Fruit fly (Drosophila melanogaster): ENCODE data around the gene Cp190.

Gene Cp190

DNA sequence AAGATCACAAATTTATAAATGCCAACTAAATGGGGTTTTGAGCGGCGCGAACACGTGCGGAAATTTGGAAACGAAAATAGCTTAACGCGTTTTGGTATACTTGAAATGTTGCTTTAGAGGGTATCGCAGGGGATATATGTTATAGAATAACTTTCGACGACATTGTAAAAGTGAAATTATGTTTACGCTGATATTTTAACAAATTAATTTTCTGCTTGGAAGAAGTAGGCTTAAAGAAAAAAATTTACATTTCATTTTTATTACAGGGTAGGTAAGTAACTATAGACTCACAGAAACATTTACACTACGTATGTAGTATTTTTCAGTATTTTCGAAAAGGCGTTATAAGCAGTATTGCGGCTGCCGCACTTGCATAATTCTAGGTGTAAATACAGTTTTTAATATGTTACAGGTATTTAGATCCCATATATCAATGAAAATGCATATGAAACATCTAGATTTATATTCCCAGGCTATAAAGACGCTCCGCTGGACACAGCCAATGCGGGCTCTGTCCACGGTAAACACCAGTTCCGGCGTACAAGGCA, 45.6 kb downstream of the Cp190 start, which contains the start of the genes Art3 and mRpS10 (continued):
- peak; percentile 100 for TF ChIP-seq spab (GFP tag; optimal IDR thresholded peaks at IDR 0.05)
- TF ChIP-seq ss (GFP tag; optimal IDR thresholded peaks at IDR 0.05), result peak; percentile 99 to 100
- peak; percentile 100 for TF ChIP-seq Gug (GFP tag; IDR thresholded peaks at IDR 0.05)
- peak; percentile 100 for TF ChIP-seq fd59A (GFP tag; optimal IDR thresholded peaks at IDR 0.05)
- peak; percentile 100 for TF ChIP-seq salr (GFP tag; optimal IDR thresholded peaks at IDR 0.05)
- peak; percentile 100 for TF ChIP-seq Sox14 (GFP tag; optimal IDR thresholded peaks at IDR 0.05)
- TF ChIP-seq OdsH (GFP tag; optimal IDR thresholded peaks at IDR 0.05), result peak; percentile 100
- TF ChIP-seq acj6 (GFP tag; optimal IDR thresholded peaks at IDR 0.05), result peak; percentile 100
- peak; percentile 99 for TF ChIP-seq CG6808 (GFP tag; optimal IDR thresholded peaks at IDR 0.05)
- peak; percentile 100 for TF ChIP-seq Sox15 (GFP tag; optimal IDR thresholded peaks at IDR 0.05)
- peak; percentile 99 for TF ChIP-seq vri (GFP tag; optimal IDR thresholded peaks at IDR 0.05)
- peak; percentile 97 for TF ChIP-seq fkh (GFP tag; optimal IDR thresholded peaks at IDR 0.05)
- TF ChIP-seq CG31627 (GFP tag; optimal IDR thresholded peaks at IDR 0.05), result peak; percentile 100
- peak; percentile 100 for TF ChIP-seq CG15336 (GFP tag; IDR thresholded peaks at IDR 0.05)
- peak; percentile 99 for TF ChIP-seq Sox102F (GFP tag; optimal IDR thresholded peaks at IDR 0.05)
- TF ChIP-seq topi (GFP tag; optimal IDR thresholded peaks at IDR 0.05), result peak; percentile 100
- peak; percentile 99 for TF ChIP-seq CG6854 (GFP tag; optimal IDR thresholded peaks at IDR 0.05)
- TF ChIP-seq CG9139 (GFP tag; optimal IDR thresholded peaks at IDR 0.05), result peak; percentile 99
- TF ChIP-seq esn (GFP tag; optimal IDR thresholded peaks at IDR 0.05), result peak; percentile 100
- peak; percentile 100 for TF ChIP-seq CG8119 (GFP tag; IDR thresholded peaks at IDR 0.05)
- TF ChIP-seq Eip93F (GFP tag; optimal IDR thresholded peaks at IDR 0.05), result peak; percentile 98
- peak; percentile 100 for TF ChIP-seq svp (GFP tag)
- peak; percentile 98 for TF ChIP-seq Blimp-1 (GFP tag; optimal IDR thresholded peaks at IDR 0.05)
- peak; percentile 100 for TF ChIP-seq CG3032 (tag; optimal IDR thresholded peaks at IDR 0.05)
- TF ChIP-seq dsx (GFP tag; optimal IDR thresholded peaks at IDR 0.05; ENCODE audit: poor library complexity, severe bottlenecking), result peak; percentile 99
- TF ChIP-seq CG10631 (GFP tag; optimal IDR thresholded peaks at IDR 0.05), result peak; percentile 100
- peak; percentile 100 for TF ChIP-seq Lpt (GFP tag; optimal IDR thresholded peaks at IDR 0.05)
- peak; percentile 100 for TF ChIP-seq Met (GFP tag; optimal IDR thresholded peaks at IDR 0.05)
- TF ChIP-seq fd85E (GFP tag; optimal IDR thresholded peaks at IDR 0.05), result peak; percentile 98
- TF ChIP-seq CG8632 (GFP tag; optimal IDR thresholded peaks at IDR 0.05), result peak; percentile 100
- TF ChIP-seq net (GFP tag; optimal IDR thresholded peaks at IDR 0.05), result peak; percentile 100
- peak; percentile 100 for TF ChIP-seq CG3919 (GFP tag; optimal IDR thresholded peaks at IDR 0.05)
- TF ChIP-seq CG4318 (GFP tag; optimal IDR thresholded peaks at IDR 0.05), result peak; percentile 100
- TF ChIP-seq cyc (GFP tag; optimal IDR thresholded peaks at IDR 0.05), result peak; percentile 100
- peak; percentile 100 for TF ChIP-seq Hr4 (GFP tag; optimal IDR thresholded peaks at IDR 0.05)
- TF ChIP-seq CG11294 (GFP tag; IDR thresholded peaks at IDR 0.05), result peak; percentile 100
- peak; percentile 99 for TF ChIP-seq CG16779 (tag; optimal IDR thresholded peaks at IDR 0.05)

DNA sequence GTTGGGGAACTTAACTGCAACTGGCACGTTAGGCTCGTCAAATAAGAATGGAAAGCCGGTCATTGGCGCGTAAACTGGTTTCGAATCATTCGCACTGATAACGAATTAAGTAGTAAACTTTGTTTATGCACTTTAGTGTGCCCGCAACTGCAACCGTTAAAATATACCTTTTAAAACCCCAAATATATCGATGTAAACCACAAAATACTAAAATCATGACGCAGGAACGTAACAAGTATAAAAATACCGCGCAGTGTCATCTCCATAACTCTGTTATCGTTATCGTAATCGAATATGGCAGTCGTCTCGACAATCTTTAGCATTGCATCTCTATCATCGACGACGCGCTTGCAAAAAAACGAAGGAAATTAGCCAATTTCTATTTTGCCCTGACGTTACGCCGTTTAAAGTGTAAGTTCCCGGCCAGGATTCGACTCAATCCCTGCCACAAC, 49.7 kb downstream of the Cp190 start, which contains the start of the genes CG31344 and Caf1-55:
CG31344 (minus strand) TSS at position 51 of the 452 bp plus-strand sequence.
Caf1-55 (plus strand) TSS at position 298 of the 452 bp plus-strand sequence.
- TF ChIP-seq Sox14 (GFP tag; optimal IDR thresholded peaks at IDR 0.05) (no peak), CG31627 (GFP tag; optimal IDR thresholded peaks at IDR 0.05) (peak; percentile 2), Ets96B (tag; optimal IDR thresholded peaks at IDR 0.05) (no peak), acj6 (GFP tag; optimal IDR thresholded peaks at IDR 0.05) (no peak), fkh (GFP tag; optimal IDR thresholded peaks at IDR 0.05) (peak; percentile 19), dsx (GFP tag; optimal IDR thresholded peaks at IDR 0.05; ENCODE audit: poor library complexity, severe bottlenecking) (peak; percentile 73), Blimp-1 (GFP tag; optimal IDR thresholded peaks at IDR 0.05) (no peak), esn (GFP tag; optimal IDR thresholded peaks at IDR 0.05) (peak; percentile 3)

All from whole organism, prepupa.